Fruit fly (Drosophila melanogaster) whole organism, embryonic: ENCODE results near the gene CG18661.

Experiments used
- Abd-B ChIP-seq: fragments of 200-800 bp; sonication (Bioruptor generic); optimal IDR thresholded peaks from 2 replicates; lab custom pipeline; 2018; ENCODE audit warnings: missing biosample characterization, mild to moderate bottlenecking, missing genetic modification characterization, moderate library complexity
- Antp ChIP-seq: fragments of 200-800 bp; sonication (Bioruptor generic); optimal IDR thresholded peaks from 3 replicates; lab custom pipeline; 2016; ENCODE audit warnings: missing biosample characterization, missing genetic modification characterization
- Bteb2 ChIP-seq: fragments of 200-800 bp; sonication (Bioruptor generic); optimal IDR thresholded peaks from 2 replicates; lab custom pipeline; 2016; ENCODE audit warnings: missing biosample characterization, missing genetic modification characterization
- CG11093 ChIP-seq: fragments of 200-800 bp; sonication (Bioruptor generic); IDR thresholded peaks from 3 replicates; pipeline ENCODE4 v1.3.6; 2022; ENCODE audit warnings: missing biosample characterization, missing genetic modification characterization
- CG1529 ChIP-seq: fragments of 200-800 bp; sonication (Bioruptor generic); optimal IDR thresholded peaks from 3 replicates; lab custom pipeline; 2018; ENCODE audit warnings: missing biosample characterization, missing genetic modification characterization
- CG16779 ChIP-seq: fragments of 200-800 bp; sonication (Bioruptor generic); IDR thresholded peaks from 2 replicates; pipeline ENCODE4 v1.3.6; 2022; ENCODE audit warnings: missing biosample characterization, missing genetic modification characterization
- CG17359 ChIP-seq: fragments of 200-800 bp; sonication (Bioruptor generic); optimal IDR thresholded peaks from 3 replicates; lab custom pipeline; 2018; ENCODE audit warnings: missing biosample characterization, mild to moderate bottlenecking, missing genetic modification characterization, moderate library complexity
- CG18764 ChIP-seq: fragments of 200-800 bp; sonication (Bioruptor generic); optimal IDR thresholded peaks from 3 replicates; lab custom pipeline; 2016; ENCODE audit warnings: missing biosample characterization, missing genetic modification characterization
- CG2199 ChIP-seq: fragments of 200-800 bp; sonication (Bioruptor generic); IDR thresholded peaks from 3 replicates; pipeline ENCODE4 v1.3.6; 2022; ENCODE audit warnings: missing biosample characterization, missing genetic modification characterization
- CG3065 ChIP-seq: fragments of 200-800 bp; sonication (Bioruptor generic); optimal IDR thresholded peaks from 2 replicates; lab custom pipeline; 2016; ENCODE audit warnings: missing biosample characterization, missing genetic modification characterization
- CG3407 ChIP-seq: fragments of 200-800 bp; sonication (Bioruptor generic); optimal IDR thresholded peaks from 2 replicates; lab custom pipeline; 2018; ENCODE audit warnings: missing biosample characterization, mild to moderate bottlenecking, missing genetic modification characterization
- CG42726 ChIP-seq: fragments of 200-800 bp; sonication (Bioruptor generic); IDR thresholded peaks from 2 replicates; pipeline ENCODE4 v1.3.6; 2022; ENCODE audit warnings: missing biosample characterization, missing genetic modification characterization; ENCODE audit not compliant: partially characterized antibody
- CG4360 ChIP-seq: fragments of 200-800 bp; sonication (Bioruptor generic); IDR thresholded peaks from 2 replicates; pipeline ENCODE4 v1.3.6; 2022; ENCODE audit warnings: missing biosample characterization, missing genetic modification characterization
- CG43689 ChIP-seq: fragments of 200-800 bp; sonication (Bioruptor generic); IDR thresholded peaks from 2 replicates; pipeline ENCODE4 v1.3.6; 2022; ENCODE audit warnings: missing biosample characterization, missing genetic modification characterization
- CG4424 ChIP-seq: fragments of 200-800 bp; sonication (Bioruptor generic); optimal IDR thresholded peaks from 3 replicates; lab custom pipeline; 2016; ENCODE audit warnings: missing biosample characterization, missing genetic modification characterization
- CG4707 ChIP-seq: fragments of 200-800 bp; sonication (Bioruptor generic); optimal IDR thresholded peaks from 2 replicates; lab custom pipeline; 2018; ENCODE audit warnings: missing biosample characterization, mild to moderate bottlenecking, missing genetic modification characterization, moderate library complexity
- CG5245 ChIP-seq: fragments of 200-800 bp; sonication (Bioruptor generic); optimal IDR thresholded peaks from 3 replicates; lab custom pipeline; 2016; ENCODE audit warnings: missing biosample characterization, missing genetic modification characterization
- CG6272 ChIP-seq: fragments of 200-800 bp; sonication (Bioruptor generic); IDR thresholded peaks from 2 replicates; pipeline ENCODE4 v1.3.6; 2022; ENCODE audit warnings: missing biosample characterization, missing genetic modification characterization
- CG7745 ChIP-seq: fragments of 200-800 bp; sonication (Bioruptor generic); optimal IDR thresholded peaks from 2 replicates; lab custom pipeline; 2018; ENCODE audit warnings: missing biosample characterization, mild to moderate bottlenecking, missing genetic modification characterization, moderate library complexity
- CG7928 ChIP-seq: fragments of 200-800 bp; sonication (Bioruptor generic); optimal IDR thresholded peaks from 2 replicates; lab custom pipeline; 2017; ENCODE audit warnings: missing biosample characterization, mild to moderate bottlenecking, missing genetic modification characterization
- CG8290 ChIP-seq, 3 experiments: fragments of 200-800 bp; sonication (Bioruptor generic); optimal IDR thresholded peaks; 2 replicates each; lab custom pipeline; 2016 to 2019; ENCODE audit warnings: missing biosample characterization in 3 of 3, missing genetic modification characterization in 3 of 3, mild to moderate bottlenecking in 2 of 3, moderate library complexity in 1 of 3
- CkIIα-i1 ChIP-seq: fragments of 200-800 bp; sonication (Bioruptor generic); IDR thresholded peaks from 2 replicates; pipeline ENCODE4 v1.3.6; 2022; ENCODE audit warnings: missing biosample characterization, missing genetic modification characterization
- D19A ChIP-seq: fragments of 200-800 bp; optimal IDR thresholded peaks from 3 replicates; lab custom pipeline; 2019; ENCODE audit warnings: missing biosample characterization, mild to moderate bottlenecking, missing genetic modification characterization, moderate library complexity
- Ets97D ChIP-seq: fragments of 200-800 bp; sonication (Bioruptor generic); optimal IDR thresholded peaks from 3 replicates; lab custom pipeline; 2016; ENCODE audit warnings: missing biosample characterization, missing genetic modification characterization
- Kr ChIP-seq: fragments of 200-800 bp; sonication (Bioruptor generic); optimal IDR thresholded peaks from 2 replicates; lab custom pipeline; 2017; ENCODE audit warnings: missing biosample characterization, mild to moderate bottlenecking, missing genetic modification characterization
- Lim3 ChIP-seq: fragments of 200-800 bp; sonication (Bioruptor generic); IDR thresholded peaks from 2 replicates; pipeline ENCODE4 v1.3.6; 2022; ENCODE audit warnings: missing biosample characterization, missing genetic modification characterization
- Nf-YB ChIP-seq: fragments of 200-800 bp; sonication (Bioruptor generic); optimal IDR thresholded peaks from 3 replicates; lab custom pipeline; 2019; ENCODE audit warnings: missing biosample characterization, mild to moderate bottlenecking, missing genetic modification characterization, moderate library complexity
- br ChIP-seq: fragments of >200 bp; optimal IDR thresholded peaks from 2 replicates; lab custom pipeline; 2017
- bsh ChIP-seq, 2 experiments: fragments of 200-800 bp; sonication (Bioruptor generic); optimal IDR thresholded peaks; 2 replicates each; lab custom pipeline; 2017 to 2018; ENCODE audit warnings: mild to moderate bottlenecking in 2 of 2, missing biosample characterization in 2 of 2, missing genetic modification characterization in 2 of 2, moderate library complexity in 1 of 2
- ci ChIP-seq: fragments of 200-800 bp; sonication (Bioruptor generic); IDR thresholded peaks from 3 replicates; pipeline ENCODE4 v1.3.6; 2022; ENCODE audit warnings: missing biosample characterization, missing genetic modification characterization
- dimm ChIP-seq: fragments of 200-800 bp; sonication (Bioruptor generic); IDR thresholded peaks from 2 replicates; pipeline ENCODE4 v1.3.6; 2022; ENCODE audit warnings: missing biosample characterization, missing genetic modification characterization
- dpn ChIP-seq, 2 experiments: fragments of 200-800 bp; sonication (Bioruptor generic); optimal IDR thresholded peaks; 3 replicates each; lab custom pipeline; 2016; ENCODE audit warnings: missing biosample characterization in 2 of 2, missing genetic modification characterization in 2 of 2
- gsb-n ChIP-seq: fragments of 200-800 bp; sonication (Bioruptor generic); optimal IDR thresholded peaks from 3 replicates; lab custom pipeline; 2018; ENCODE audit warnings: missing biosample characterization, mild to moderate bottlenecking, missing genetic modification characterization
- kni ChIP-seq: fragments of 200-800 bp; sonication (Bioruptor generic); optimal IDR thresholded peaks from 3 replicates; lab custom pipeline; 2017; ENCODE audit warnings: mild to moderate bottlenecking, missing biosample characterization, missing genetic modification reagents, missing genetic modification characterization
- maf-S ChIP-seq: fragments of 200-800 bp; sonication (Bioruptor generic); optimal IDR thresholded peaks from 2 replicates; lab custom pipeline; 2016; ENCODE audit warnings: missing biosample characterization, missing genetic modification characterization
- mld ChIP-seq: fragments of 200-800 bp; sonication (Bioruptor generic); IDR thresholded peaks from 3 replicates; pipeline ENCODE4 v1.3.6; 2022; ENCODE audit warnings: missing biosample characterization, missing genetic modification characterization; ENCODE audit not compliant: partially characterized antibody
- psq ChIP-seq: fragments of 200-800 bp; sonication (Bioruptor generic); optimal IDR thresholded peaks from 2 replicates; lab custom pipeline; 2017; ENCODE audit warnings: missing biosample characterization, missing genetic modification characterization
- row ChIP-seq: fragments of 200-800 bp; sonication (Bioruptor generic); IDR thresholded peaks from 3 replicates; pipeline ENCODE4 v1.3.6; 2022; ENCODE audit warnings: missing biosample characterization, missing genetic modification characterization
- sens ChIP-seq: fragments of 200-800 bp; sonication (Bioruptor generic); peaks from one replicate; lab custom pipeline; 2016; ENCODE audit warnings: missing biosample characterization, missing genetic modification characterization
- tin ChIP-seq: fragments of 200-800 bp; sonication (Bioruptor generic); optimal IDR thresholded peaks from 3 replicates; lab custom pipeline; 2016; ENCODE audit warnings: missing biosample characterization, missing genetic modification characterization
- z ChIP-seq: fragments of 200-800 bp; sonication (Bioruptor generic); IDR thresholded peaks from 3 replicates; pipeline ENCODE4 v1.3.6; 2022; ENCODE audit warnings: missing biosample characterization, missing genetic modification characterization
- zfh1 ChIP-seq: fragments of 200-800 bp; sonication (Bioruptor generic); IDR thresholded peaks from 3 replicates; pipeline ENCODE4 v1.3.6; 2022; ENCODE audit warnings: missing biosample characterization, missing genetic modification characterization

Gene CG18661

DNA sequence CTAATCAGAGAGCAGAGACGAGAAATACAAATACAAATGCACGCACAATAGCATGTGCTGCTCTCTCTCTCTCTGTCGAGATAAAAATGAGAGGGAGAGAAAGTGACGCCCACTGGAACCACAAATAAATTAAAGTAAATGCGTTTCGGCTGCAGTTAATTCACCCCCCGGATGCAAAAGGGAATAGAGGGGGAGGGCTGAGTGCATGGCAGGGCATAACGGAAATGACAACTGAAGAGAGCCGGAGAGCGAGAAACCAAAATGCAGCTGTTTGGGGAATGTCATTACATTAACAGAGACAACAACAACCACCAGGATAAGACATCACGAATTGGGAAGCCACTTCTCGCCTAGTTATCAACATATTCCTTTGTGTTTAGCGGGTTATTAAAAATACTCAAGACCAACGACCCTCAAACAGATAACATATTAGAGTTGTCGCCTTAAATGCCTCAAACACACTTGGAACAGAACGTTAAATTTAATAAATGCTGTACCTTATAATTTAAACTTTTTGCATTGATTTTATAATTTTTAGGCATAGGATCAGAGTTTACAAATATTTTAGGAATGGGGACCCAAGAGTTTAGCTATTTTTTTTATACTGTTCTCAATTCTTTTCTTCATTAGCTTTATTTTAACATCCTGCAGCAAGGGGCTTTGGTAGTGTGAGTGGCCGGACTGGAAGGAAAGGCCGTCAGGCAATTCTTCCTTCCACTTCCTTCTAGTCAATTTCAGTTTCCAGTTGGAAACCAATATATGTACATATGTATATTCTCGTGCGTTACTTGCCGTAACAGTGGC, 47.3 kb upstream of the CG18661 start (continued):
- TF ChIP-seq CG4424 (GFP tag; lab: Kevin White, UChicago): no peak
- TF ChIP-seq Nf-YB (GFP tag; lab: Kevin White, UChicago): no peak
- TF ChIP-seq Antp (GFP tag; lab: Kevin White, UChicago): no peak
- 0 out of 3 replicates have a peak, but pooled peaks have one; percentile 6 for TF ChIP-seq row (GFP tag; lab: Robert Waterston, UW)
- TF ChIP-seq CG5245: no peak
- no peak for TF ChIP-seq CG42726 (GFP tag; lab: Robert Waterston, UW)
- TF ChIP-seq tin (GFP tag; lab: Kevin White, UChicago): no peak
- peak; percentile 57 for TF ChIP-seq kni (GFP tag; lab: Kevin White, UChicago)
- peak; percentile 70 for TF ChIP-seq gsb-n
- no peak for TF ChIP-seq Lim3 (GFP tag; lab: Robert Waterston, UW)
- 0 out of 3 replicates have a peak, but pooled peaks have one; percentile 16 for TF ChIP-seq z (GFP tag; lab: Robert Waterston, UW)
- TF ChIP-seq br: no peak
- no peak for TF ChIP-seq Bteb2
- peak; percentile 86 for TF ChIP-seq CG4360 (GFP tag; lab: Robert Waterston, UW)
- no peak for TF ChIP-seq CkIIα-i1 (GFP tag; lab: Robert Waterston, UW)
- no peak for TF ChIP-seq CG4707 (GFP tag; lab: Kevin White, UChicago)
- no peak for TF ChIP-seq CG6272 (GFP tag; lab: Robert Waterston, UW)
- TF ChIP-seq CG1529 (GFP tag; lab: Kevin White, UChicago): no peak
- no peak for TF ChIP-seq CG17359
- TF ChIP-seq CG16779: no peak
- no peak for TF ChIP-seq CG43689 (GFP tag; lab: Robert Waterston, UW)
- TF ChIP-seq CG7928 (GFP tag; lab: Kevin White, UChicago): no peak
- TF ChIP-seq ci: peak; percentile 58; the same call in 1 of the 3 replicates
- TF ChIP-seq Kr (GFP tag; lab: Kevin White, UChicago): no peak
- peak; percentile 63 for TF ChIP-seq CG7745 (tag; lab: Kevin White, UChicago)
- TF ChIP-seq CG3065 (GFP tag; lab: Kevin White, UChicago): no peak
- TF ChIP-seq D19A (tag; lab: Kevin White, UChicago): peak; percentile 42
- TF ChIP-seq psq (GFP tag; lab: Kevin White, UChicago): no peak
- no peak for TF ChIP-seq mld (GFP tag; lab: Robert Waterston, UW)
- TF ChIP-seq Abd-B (GFP tag; lab: Kevin White, UChicago): no peak
- peak; percentile 67; the same call in 1 of the 3 replicates for TF ChIP-seq CG2199
- peak in 1 of 2 experiments; percentile 53 for TF ChIP-seq bsh (GFP tag; optimal IDR thresholded peaks at IDR 0.05; lab: Kevin White, UChicago)
- TF ChIP-seq dimm (GFP tag; lab: Robert Waterston, UW): no peak
- TF ChIP-seq CG11093 (GFP tag; lab: Robert Waterston, UW): no peak
- no peak for TF ChIP-seq CG18764 (GFP tag; lab: Kevin White, UChicago)
- peak; percentile 87 for TF ChIP-seq sens (GFP tag; lab: Kevin White, UChicago)
- no peak for TF ChIP-seq maf-S (GFP tag; lab: Kevin White, UChicago)
- no peak for TF ChIP-seq CG3407
- no peak for TF ChIP-seq zfh1 (GFP tag; lab: Robert Waterston, UW)
- TF ChIP-seq CG8290 (GFP tag; optimal IDR thresholded peaks at IDR 0.05; lab: Kevin White, UChicago): no peak
- TF ChIP-seq CG8290 (tag; optimal IDR thresholded peaks at IDR 0.05; lab: Kevin White, UChicago): no peak
- TF ChIP-seq Ets97D (GFP tag; lab: Kevin White, UChicago): no peak
- TF ChIP-seq dpn (GFP tag; optimal IDR thresholded peaks at IDR 0.05; lab: Kevin White, UChicago): no peak
